Fruit fly (Drosophila melanogaster) whole organism, pupa: Measurements from ENCODE around the gene THADA.

Experiments
- CG10348 ChIP-seq: fragments of 200-800 bp; sonication (Bioruptor generic); IDR thresholded peaks from 2 replicates; pipeline ENCODE4 v1.3.6; 2022; ENCODE audit warnings: missing biosample characterization, missing genetic modification characterization
- CG12605 ChIP-seq: fragments of 200-800 bp; sonication (Bioruptor generic); IDR thresholded peaks from 2 replicates; pipeline ENCODE4 v1.3.6; 2022; ENCODE audit warnings: missing biosample characterization, missing genetic modification characterization
- CG13204 ChIP-seq: fragments of 200-800 bp; sonication (Bioruptor generic); optimal IDR thresholded peaks from 2 replicates; lab custom pipeline; 2018; ENCODE audit warnings: missing biosample characterization, mild to moderate bottlenecking, missing genetic modification characterization, moderate library complexity
- CG14655 ChIP-seq: fragments of 200-800 bp; sonication (Bioruptor generic); optimal IDR thresholded peaks from 3 replicates; lab custom pipeline; 2017; ENCODE audit warnings: mild to moderate bottlenecking, missing biosample characterization, missing genetic modification reagents, missing genetic modification characterization
- CG15710 ChIP-seq: fragments of 200-800 bp; sonication (Bioruptor generic); optimal IDR thresholded peaks from 2 replicates; lab custom pipeline; 2018; ENCODE audit warnings: missing biosample characterization, mild to moderate bottlenecking, missing genetic modification characterization, moderate library complexity
- CG17806 ChIP-seq: fragments of 200-800 bp; sonication (Bioruptor generic); optimal IDR thresholded peaks from 2 replicates; lab custom pipeline; 2018; ENCODE audit warnings: missing biosample characterization, mild to moderate bottlenecking, missing genetic modification characterization, moderate library complexity
- CG32121 ChIP-seq: fragments of 200-800 bp; sonication (Bioruptor generic); IDR thresholded peaks from 2 replicates; pipeline ENCODE4 v1.3.6; 2022; ENCODE audit warnings: missing biosample characterization, missing genetic modification characterization
- CG34367 ChIP-seq: fragments of 200-800 bp; sonication (Bioruptor generic); optimal IDR thresholded peaks from 2 replicates; lab custom pipeline; 2018; ENCODE audit warnings: missing biosample characterization, mild to moderate bottlenecking, missing genetic modification characterization
- CG4496 ChIP-seq: fragments of 200-800 bp; sonication (Bioruptor generic); IDR thresholded peaks from 3 replicates; pipeline ENCODE4 v1.3.6; 2022; ENCODE audit warnings: missing biosample characterization, missing genetic modification characterization
- CG8159 ChIP-seq: fragments of 200-800 bp; sonication (Bioruptor generic); optimal IDR thresholded peaks from 3 replicates; lab custom pipeline; 2018; ENCODE audit warnings: missing biosample characterization, mild to moderate bottlenecking, missing genetic modification characterization, moderate library complexity
- CG8301 ChIP-seq: fragments of 200-800 bp; sonication (Bioruptor generic); optimal IDR thresholded peaks from 2 replicates; lab custom pipeline; 2018; ENCODE audit warnings: missing biosample characterization, mild to moderate bottlenecking, missing genetic modification characterization
- CG9948 ChIP-seq: fragments of 200-800 bp; sonication (Bioruptor generic); optimal IDR thresholded peaks from 2 replicates; lab custom pipeline; 2018; ENCODE audit warnings: missing biosample characterization, mild to moderate bottlenecking, missing genetic modification characterization, moderate library complexity
- D1 ChIP-seq: fragments of 200-800 bp; sonication (Bioruptor generic); optimal IDR thresholded peaks from 2 replicates; lab custom pipeline; 2018; ENCODE audit warnings: missing biosample characterization, mild to moderate bottlenecking, missing genetic modification characterization, moderate library complexity
- EcR ChIP-seq: fragments of 200-800 bp; sonication (Bioruptor generic); optimal IDR thresholded peaks from 3 replicates; lab custom pipeline; 2019; ENCODE audit warnings: missing biosample characterization, missing genetic modification characterization, mild to moderate bottlenecking, moderate library complexity, missing genetic modification reagents
- Ets98B ChIP-seq: fragments of 200-800 bp; sonication (Bioruptor generic); IDR thresholded peaks from 2 replicates; pipeline ENCODE4 v1.3.6; 2022; ENCODE audit warnings: missing biosample characterization, missing genetic modification characterization
- Pif1A ChIP-seq: fragments of 200-800 bp; sonication (Bioruptor generic); optimal IDR thresholded peaks from 3 replicates; lab custom pipeline; 2016; ENCODE audit warnings: missing biosample characterization, missing genetic modification characterization
- Pif1B ChIP-seq: fragments of 200-800 bp; sonication (Bioruptor generic); optimal IDR thresholded peaks from 3 replicates; lab custom pipeline; 2016; ENCODE audit warnings: missing biosample characterization, missing genetic modification characterization
- Snoo ChIP-seq: fragments of 200-800 bp; sonication (Bioruptor generic); optimal IDR thresholded peaks from 3 replicates; lab custom pipeline; 2017; ENCODE audit warnings: missing biosample characterization, mild to moderate bottlenecking, missing genetic modification characterization, inconsistent platforms
- fd96Ca ChIP-seq: fragments of 200-800 bp; sonication (Bioruptor generic); IDR thresholded peaks from 3 replicates; pipeline ENCODE4 v1.3.6; 2022; ENCODE audit warnings: missing biosample characterization, missing genetic modification characterization
- gl ChIP-seq: fragments of 200-800 bp; sonication (Bioruptor generic); optimal IDR thresholded peaks from 2 replicates; lab custom pipeline; 2018; ENCODE audit warnings: missing biosample characterization, mild to moderate bottlenecking, missing genetic modification characterization
- rn ChIP-seq: fragments of 200-800 bp; sonication (Bioruptor generic); IDR thresholded peaks from 2 replicates; pipeline ENCODE4 v1.3.6; 2022; ENCODE audit warnings: missing biosample characterization, missing genetic modification characterization

The THADA gene

dm6 chrX:19848342-19848793, 17.0 kb downstream of the THADA start:
- TF ChIP-seq D1 (tag; lab: Kevin White, UChicago), result no peak
- peak; percentile 24 for TF ChIP-seq Snoo
- TF ChIP-seq CG17806 (tag; lab: Kevin White, UChicago), result peak; percentile 48
- TF ChIP-seq Pif1A (GFP tag; lab: Kevin White, UChicago), result peak; percentile 40
- TF ChIP-seq CG34367 (tag; lab: Kevin White, UChicago), result peak; percentile 36
- TF ChIP-seq CG10348 (GFP tag; lab: Robert Waterston, UW), result no peak
- peak; percentile 86 for TF ChIP-seq fd96Ca
- TF ChIP-seq gl, result no peak
- TF ChIP-seq CG32121 (GFP tag; lab: Robert Waterston, UW), result peak; percentile 71
- TF ChIP-seq CG8159, result peak; percentile 57
- TF ChIP-seq CG13204 (GFP tag; lab: Kevin White, UChicago), result peak; percentile 62
- peak; percentile 35 for TF ChIP-seq CG15710 (tag; lab: Kevin White, UChicago)
- peak; percentile 78 for TF ChIP-seq Ets98B (GFP tag; lab: Robert Waterston, UW)
- peak; percentile 86 for TF ChIP-seq CG4496 (GFP tag; lab: Robert Waterston, UW)
- peak; percentile 48 for TF ChIP-seq CG9948
- TF ChIP-seq CG12605, result peak; percentile 48
- peak; percentile 30 for TF ChIP-seq EcR (GFP tag; lab: Kevin White, UChicago)
- peak; percentile 69 for TF ChIP-seq CG14655 (GFP tag; lab: Kevin White, UChicago)
- TF ChIP-seq CG8301 (tag; lab: Kevin White, UChicago), result peak; percentile 64
- peak; percentile 60; the same call in 1 of the 2 replicates for TF ChIP-seq rn (GFP tag; lab: Robert Waterston, UW)
- peak; percentile 53 for TF ChIP-seq Pif1B (GFP tag; lab: Kevin White, UChicago)

dm6 chrX:19846701-19847383, 18.5 kb downstream of the THADA start:
- TF ChIP-seq D1 (tag; lab: Kevin White, UChicago) (peak; percentile 31), rn (GFP tag; lab: Robert Waterston, UW) (peak; percentile 94), CG8159 (peak; percentile 92), CG17806 (tag; lab: Kevin White, UChicago) (peak; percentile 91), fd96Ca (peak; percentile 98), CG32121 (GFP tag; lab: Robert Waterston, UW) (peak; percentile 98), CG8301 (tag; lab: Kevin White, UChicago) (peak; percentile 93), Pif1A (GFP tag; lab: Kevin White, UChicago) (peak; percentile 97), CG15710 (tag; lab: Kevin White, UChicago) (peak; percentile 95), Ets98B (GFP tag; lab: Robert Waterston, UW) (peak; percentile 96), CG4496 (GFP tag; lab: Robert Waterston, UW) (peak; percentile 98), CG12605 (peak; percentile 89), EcR (GFP tag; lab: Kevin White, UChicago) (no peak), Pif1B (GFP tag; lab: Kevin White, UChicago) (peak; percentile 91), CG34367 (tag; lab: Kevin White, UChicago) (peak; percentile 88), CG13204 (GFP tag; lab: Kevin White, UChicago) (peak; percentile 89), CG9948 (peak; percentile 92), CG14655 (GFP tag; lab: Kevin White, UChicago) (peak; percentile 94), CG10348 (GFP tag; lab: Robert Waterston, UW) (peak; percentile 95), Snoo (peak; percentile 90), gl (peak; percentile 80)
- TF ChIP-seq, all 21 proteins: peak for 20

- TF ChIP-seq rn (GFP tag; lab: Robert Waterston, UW) (no peak), Ets98B (GFP tag; lab: Robert Waterston, UW) (no peak), CG10348 (GFP tag; lab: Robert Waterston, UW) (no peak), gl (no peak), CG14655 (GFP tag; lab: Kevin White, UChicago) (no peak), CG9948 (no peak), CG8159 (no peak), CG8301 (tag; lab: Kevin White, UChicago) (no peak)
Observed at dm6 chrX:19845557-19846072, 19.7 kb downstream of the THADA start.

DNA sequence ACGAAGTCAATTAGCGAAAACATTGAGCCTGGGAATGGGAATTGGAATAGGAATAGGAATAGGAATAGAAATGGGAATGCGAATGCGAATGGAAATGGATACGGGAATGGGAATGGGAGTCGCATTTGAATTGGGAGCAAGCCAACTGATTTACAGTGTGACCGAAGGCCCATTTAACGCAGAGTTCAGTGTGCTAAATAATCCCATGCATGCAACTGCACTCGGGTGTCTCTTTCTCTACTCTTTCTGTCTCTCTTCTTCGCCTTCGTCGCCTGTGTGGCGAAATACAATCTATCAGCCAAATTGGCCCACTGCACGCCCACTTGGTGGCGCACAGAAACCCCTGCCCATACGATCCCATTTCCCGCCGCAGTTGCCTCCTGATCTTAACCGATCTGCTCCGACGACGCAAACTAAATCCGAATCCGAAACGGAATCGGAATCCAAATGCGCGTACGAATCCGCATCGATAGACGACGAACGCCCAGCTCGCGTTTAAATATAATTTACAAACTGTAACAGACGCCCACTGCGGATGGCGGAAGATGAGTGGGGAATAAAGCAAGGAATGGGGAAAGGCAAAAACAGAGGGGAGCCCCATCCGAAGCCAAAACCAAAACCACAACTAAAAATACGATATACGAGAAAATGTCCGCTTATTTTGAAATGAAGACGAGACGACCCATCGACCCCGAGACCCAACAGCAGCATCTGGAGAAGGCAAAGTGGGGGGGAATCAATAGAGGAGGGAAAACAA, 21.1 kb downstream of the THADA start:
- TF ChIP-seq CG17806 (tag; lab: Kevin White, UChicago) (no peak), Pif1B (GFP tag; lab: Kevin White, UChicago) (no peak), CG14655 (GFP tag; lab: Kevin White, UChicago) (no peak), CG4496 (GFP tag; lab: Robert Waterston, UW) (no peak), CG32121 (GFP tag; lab: Robert Waterston, UW) (no peak), CG10348 (GFP tag; lab: Robert Waterston, UW) (no peak), rn (GFP tag; lab: Robert Waterston, UW) (no peak), EcR (GFP tag; lab: Kevin White, UChicago) (no peak), CG34367 (tag; lab: Kevin White, UChicago) (no peak), CG9948 (no peak), CG13204 (GFP tag; lab: Kevin White, UChicago) (no peak), gl (no peak), CG12605 (no peak)
